Worm (Caenorhabditis elegans) whole organism, midembryonic: ENCODE results near the gene F44A2.3.

Experiments used
- T22C8.4 ChIP-seq: fragments of 200-800 bp; sonication (Bioruptor generic); IDR thresholded peaks from 2 replicates; pipeline ENCODE4 v1.3.6; 2022; ENCODE audit warnings: missing genetic modification characterization, missing compliant biosample characterization
- flt-1 ChIP-seq: fragments of 200-800 bp; sonication (Bioruptor generic); IDR thresholded peaks from 2 replicates; pipeline ENCODE4 v1.3.6; 2022; ENCODE audit warnings: missing genetic modification characterization, missing compliant biosample characterization
- klf-2 ChIP-seq: fragments of 200-800 bp; sonication (Bioruptor generic); conservative IDR thresholded peaks from 2 replicates; pipeline ENCODE4 v1.3.6; 2022; ENCODE audit warnings: missing genetic modification reagents, missing genetic modification characterization, missing compliant biosample characterization
- med-1 ChIP-seq: sonication (generic microtip); optimal IDR thresholded peaks from 2 replicates; lab custom pipeline; 2017; ENCODE audit warnings: missing genetic modification characterization, mild to moderate bottlenecking, missing compliant biosample characterization, antibody characterized with exemption, missing genetic modification reagents; ENCODE audit not compliant: insufficient read depth
- tab-1 ChIP-seq: fragments of 200-800 bp; sonication (Bioruptor generic); IDR thresholded peaks from 2 replicates; pipeline ENCODE4 v1.3.6; 2022; ENCODE audit warnings: missing genetic modification characterization, missing compliant biosample characterization
- ztf-23 ChIP-seq: fragments of 200-800 bp; sonication (Bioruptor generic); IDR thresholded peaks from 2 replicates; pipeline ENCODE4 v1.3.6; 2022; ENCODE audit warnings: missing genetic modification reagents, missing genetic modification characterization, missing compliant biosample characterization
- ztf-29 ChIP-seq: fragments of 200-800 bp; sonication (Bioruptor generic); IDR thresholded peaks from 2 replicates; pipeline ENCODE4 v1.3.6; 2022; ENCODE audit warnings: missing genetic modification reagents, missing genetic modification characterization, missing compliant biosample characterization

DNA sequence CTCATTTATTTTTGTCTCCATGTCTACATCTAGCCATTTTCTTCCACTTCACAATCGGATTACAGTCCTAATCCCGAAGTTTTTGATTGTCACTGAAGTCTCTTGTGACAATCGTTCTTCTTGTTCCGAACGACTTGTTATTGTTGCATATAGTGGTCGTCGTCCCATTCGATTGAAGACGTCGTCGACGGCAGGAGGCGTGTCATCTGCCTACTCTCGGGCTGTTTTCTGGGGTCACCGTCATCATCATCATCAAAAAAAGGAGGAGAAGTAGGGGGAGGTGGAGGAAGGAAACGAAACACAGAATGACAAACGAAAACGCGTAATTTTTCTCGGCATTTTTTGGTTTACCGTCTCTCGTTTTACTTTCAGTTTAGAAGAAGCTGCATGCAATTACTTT lies at the start of gene F44A2.3:
- TF ChIP-seq flt-1 (GFP tag; lab: Robert Waterston, UW) = no peak
- TF ChIP-seq ztf-29 (GFP tag; lab: Robert Waterston, UW) = no peak
- no peak for TF ChIP-seq med-1 (GFP tag; lab: Kevin White, UChicago)
- no peak for TF ChIP-seq ztf-23 (GFP tag; lab: Robert Waterston, UW)
- TF ChIP-seq klf-2 (GFP tag; lab: Robert Waterston, UW) = no peak
- TF ChIP-seq tab-1 = no peak
- no peak for TF ChIP-seq T22C8.4 (GFP tag; lab: Robert Waterston, UW)
